Fruit fly (Drosophila melanogaster) whole organism, wandering third instar larva: ENCODE results near the gene CG11837.

Experiments used
- Abd-B ChIP-seq: fragments of >200 bp; optimal IDR thresholded peaks from 2 replicates; lab custom pipeline; 2017; ENCODE audit warnings: missing biosample characterization, missing genetic modification characterization
- CG32264 ChIP-seq: fragments of 200-800 bp; sonication (Bioruptor generic); optimal IDR thresholded peaks from 2 replicates; lab custom pipeline; 2016; ENCODE audit warnings: missing biosample characterization, missing genetic modification characterization
- CrebA ChIP-seq: fragments of 200-800 bp; sonication (Bioruptor generic); optimal IDR thresholded peaks from 2 replicates; lab custom pipeline; 2016; ENCODE audit warnings: missing biosample characterization, mild to moderate bottlenecking, missing genetic modification characterization, borderline replicate concordance
- Dfd ChIP-seq: fragments of >200 bp; optimal IDR thresholded peaks from 2 replicates; lab custom pipeline; 2017; ENCODE audit warnings: missing biosample characterization, missing genetic modification characterization
- Dif ChIP-seq: fragments of 200-275, 200-300 bp; sonication (Bioruptor generic); optimal IDR thresholded peaks from 2 replicates; lab custom pipeline; 2018; ENCODE audit warnings: missing biosample characterization, missing genetic modification characterization; ENCODE audit not compliant: partially characterized antibody
- GATAd ChIP-seq: sonication (Bioruptor generic); optimal IDR thresholded peaks from 2 replicates; lab custom pipeline; 2016; ENCODE audit warnings: missing biosample characterization, missing genetic modification characterization
- HLH106 ChIP-seq: fragments of 200-800 bp; optimal IDR thresholded peaks from 3 replicates; lab custom pipeline; 2019; ENCODE audit warnings: missing biosample characterization, mild to moderate bottlenecking, missing genetic modification characterization, moderate library complexity
- Hnf4 ChIP-seq: fragments of 200-800 bp; sonication (Bioruptor generic); optimal IDR thresholded peaks from 2 replicates; lab custom pipeline; 2016; ENCODE audit warnings: missing biosample characterization, mild to moderate bottlenecking, missing genetic modification characterization
- Hr83 ChIP-seq: fragments of 200-300 bp; sonication (Bioruptor generic); optimal IDR thresholded peaks from 2 replicates; lab custom pipeline; 2016; ENCODE audit warnings: missing biosample characterization, mild to moderate bottlenecking, missing genetic modification characterization, moderate library complexity; ENCODE audit not compliant: poor library complexity, severe bottlenecking
- Mio ChIP-seq: sonication (Bioruptor generic); optimal IDR thresholded peaks from 2 replicates; lab custom pipeline; 2016; ENCODE audit warnings: missing biosample characterization, missing genetic modification characterization
- Myc ChIP-seq: fragments of >200 bp; optimal IDR thresholded peaks from 2 replicates; lab custom pipeline; 2017
- N ChIP-seq: fragments of >200 bp; optimal IDR thresholded peaks from 2 replicates; lab custom pipeline; 2018; ENCODE audit warnings: missing biosample characterization, missing external identifiers, missing genetic modification characterization
- OdsH ChIP-seq: fragments of 200-800 bp; sonication (Bioruptor generic); optimal IDR thresholded peaks from 2 replicates; lab custom pipeline; 2016; ENCODE audit warnings: missing biosample characterization, mild to moderate bottlenecking, missing genetic modification characterization
- Rel ChIP-seq, 2 experiments: fragments of 200-800 bp; sonication (Bioruptor generic) in 1 of 2; optimal IDR thresholded peaks; 2 replicates in 1 of 2; 3 replicates in 1 of 2; lab custom pipeline; 2016 to 2019; ENCODE audit warnings: mild to moderate bottlenecking in 2 of 2, missing biosample characterization in 2 of 2, missing genetic modification characterization in 2 of 2, moderate library complexity in 1 of 2
- Sp1 ChIP-seq: fragments of 200-800 bp; sonication (Bioruptor generic); optimal IDR thresholded peaks from 3 replicates; lab custom pipeline; 2019; ENCODE audit warnings: missing biosample characterization, mild to moderate bottlenecking, missing genetic modification characterization, moderate library complexity
- Vsx2 ChIP-seq: fragments of 200-300, 225-300 bp; sonication (Bioruptor generic); optimal IDR thresholded peaks from 2 replicates; lab custom pipeline; 2018; ENCODE audit warnings: missing biosample characterization, missing genetic modification characterization; ENCODE audit not compliant: partially characterized antibody
- br ChIP-seq: fragments of 200-800 bp; sonication (Bioruptor generic); optimal IDR thresholded peaks from 2 replicates; lab custom pipeline; 2016; ENCODE audit warnings: missing biosample characterization, missing genetic modification characterization
- brk ChIP-seq: fragments of 200-800 bp; sonication (Bioruptor generic); optimal IDR thresholded peaks from 2 replicates; lab custom pipeline; 2016; ENCODE audit warnings: missing biosample characterization, mild to moderate bottlenecking, missing genetic modification characterization
- dl ChIP-seq, 2 experiments: fragments of 175-275, 200-275 bp in 1 of 2; fragments of 200-275 bp in 1 of 2; sonication (Bioruptor generic); optimal IDR thresholded peaks; lab custom pipeline; 2018; ENCODE audit warnings: mild to moderate bottlenecking in 2 of 2, missing biosample characterization in 2 of 2, missing genetic modification characterization in 2 of 2, moderate library complexity in 2 of 2; ENCODE audit not compliant: partially characterized antibody in 2 of 2, insufficient read depth in 1 of 2
- dmrt93B ChIP-seq: fragments of 200-800 bp; sonication (Bioruptor generic); optimal IDR thresholded peaks from 2 replicates; lab custom pipeline; 2018; ENCODE audit warnings: missing biosample characterization, mild to moderate bottlenecking, missing genetic modification characterization
- dsf ChIP-seq: sonication (Bioruptor generic); optimal IDR thresholded peaks from 2 replicates; lab custom pipeline; 2016; ENCODE audit warnings: missing biosample characterization, missing genetic modification characterization, borderline replicate concordance
- ey ChIP-seq: fragments of 200-800 bp; sonication (Bioruptor generic); optimal IDR thresholded peaks from 2 replicates; lab custom pipeline; 2016; ENCODE audit warnings: missing biosample characterization, missing genetic modification characterization
- foxo ChIP-seq, 2 experiments: fragments of 200-800 bp; sonication (Bioruptor generic); optimal IDR thresholded peaks; 2 replicates in 1 of 2; 3 replicates in 1 of 2; lab custom pipeline; 2016 to 2017; ENCODE audit warnings: missing biosample characterization in 2 of 2, missing genetic modification characterization in 2 of 2
- fru ChIP-seq: fragments of 200-800 bp; sonication (Bioruptor generic); optimal IDR thresholded peaks from 3 replicates; lab custom pipeline; 2016; ENCODE audit warnings: missing biosample characterization, mild to moderate bottlenecking, missing genetic modification characterization
- h ChIP-seq: fragments of 200-800 bp; sonication (Bioruptor generic); optimal IDR thresholded peaks from 3 replicates; lab custom pipeline; 2016; ENCODE audit warnings: missing biosample characterization, mild to moderate bottlenecking, missing genetic modification characterization
- jim ChIP-seq: fragments of 175-275, 200-325 bp; sonication (Bioruptor generic); optimal IDR thresholded peaks from 2 replicates; lab custom pipeline; 2016; ENCODE audit warnings: missing biosample characterization, mild to moderate bottlenecking, missing genetic modification characterization
- lola ChIP-seq: fragments of >200 bp; optimal IDR thresholded peaks from 2 replicates; lab custom pipeline; 2017; ENCODE audit warnings: missing biosample characterization, missing genetic modification characterization
- pan ChIP-seq: fragments of >200 bp; optimal IDR thresholded peaks from 2 replicates; lab custom pipeline; 2017
- psq ChIP-seq: fragments of 200-800 bp; sonication (Bioruptor generic); optimal IDR thresholded peaks from 3 replicates; lab custom pipeline; 2017; ENCODE audit warnings: missing biosample characterization, mild to moderate bottlenecking, missing genetic modification characterization, moderate library complexity
- rgr ChIP-seq: fragments of 200-800 bp; sonication (Bioruptor generic); optimal IDR thresholded peaks from 3 replicates; lab custom pipeline; 2016; ENCODE audit warnings: missing biosample characterization, mild to moderate bottlenecking, missing genetic modification characterization
- sv ChIP-seq: fragments of 200-800 bp; sonication (Bioruptor generic); optimal IDR thresholded peaks from 3 replicates; lab custom pipeline; 2016; ENCODE audit warnings: missing biosample characterization, missing genetic modification characterization
- tai ChIP-seq: sonication (Bioruptor generic); optimal IDR thresholded peaks from 2 replicates; lab custom pipeline; 2016; ENCODE audit warnings: missing biosample characterization, missing genetic modification characterization
- woc ChIP-seq: sonication (Bioruptor generic); optimal IDR thresholded peaks from 2 replicates; lab custom pipeline; 2016; ENCODE audit warnings: missing biosample characterization, mild to moderate bottlenecking, missing genetic modification characterization

CG11837 gene

dm6 chr3R:29039704-29040430 is 9.4 kb upstream of the CG11837 start (continued):
- TF ChIP-seq foxo (GFP tag; optimal IDR thresholded peaks at IDR 0.05; lab: Kevin White, UChicago) (peak in 1 of 2 experiments; percentile 61), jim (GFP tag; lab: Kevin White, UChicago) (no peak), CG32264 (GFP tag; lab: Kevin White, UChicago) (no peak), GATAd (GFP tag; lab: Kevin White, UChicago) (no peak), rgr (GFP tag; lab: Kevin White, UChicago) (peak; percentile 69), tai (GFP tag; lab: Kevin White, UChicago) (no peak), psq (GFP tag; lab: Kevin White, UChicago) (no peak), Abd-B (no peak), lola (GFP tag; lab: Kevin White, UChicago) (no peak), dsf (GFP tag; lab: Kevin White, UChicago) (no peak)

- no peak for TF ChIP-seq HLH106
- TF ChIP-seq pan (lab: Kevin White, UChicago), result no peak
- no peak for TF ChIP-seq Myc (lab: Kevin White, UChicago)
- TF ChIP-seq Dfd (GFP tag; lab: Kevin White, UChicago), result no peak
- peak; percentile 34 for TF ChIP-seq psq (GFP tag; lab: Kevin White, UChicago)
- TF ChIP-seq tai (GFP tag; lab: Kevin White, UChicago), result no peak
- no peak for TF ChIP-seq Mio (GFP tag; lab: Kevin White, UChicago)
- TF ChIP-seq dmrt93B (GFP tag; lab: Kevin White, UChicago), result no peak
- no peak for TF ChIP-seq brk (GFP tag; lab: Kevin White, UChicago)
- TF ChIP-seq CG32264 (GFP tag; lab: Kevin White, UChicago), result no peak
- TF ChIP-seq Hnf4, result no peak
- TF ChIP-seq OdsH (GFP tag; lab: Kevin White, UChicago), result peak; percentile 13
- TF ChIP-seq jim (GFP tag; lab: Kevin White, UChicago), result no peak
- no peak for TF ChIP-seq fru (GFP tag; lab: Kevin White, UChicago)
- peak; percentile 41 for TF ChIP-seq sv
- TF ChIP-seq GATAd (GFP tag; lab: Kevin White, UChicago), result no peak
- TF ChIP-seq Rel (GFP tag; optimal IDR thresholded peaks at IDR 0.05; lab: Kevin White, UChicago), result no peak
- TF ChIP-seq Rel (tag; optimal IDR thresholded peaks at IDR 0.05; lab: Kevin White, UChicago), result no peak
Observed at dm6 chr3R:29040526-29041195, 8.6 kb upstream of the CG11837 start.

dm6 chr3R:29050756-29051155 is 1.5 kb downstream of the CG11837 start, which contains the start of gene CG11841:
Gene CG11841, plus strand, starts transcription at chr3R:29051056.
- TF ChIP-seq Dif (no peak), foxo (GFP tag; optimal IDR thresholded peaks at IDR 0.05; lab: Kevin White, UChicago) (no peak), psq (GFP tag; lab: Kevin White, UChicago) (no peak), N (no peak)

dm6 chr3R:29052380-29052779 is 3.1 kb downstream of the CG11837 start, which contains the start of gene CG11842:
Gene CG11842, plus strand, starts transcription at chr3R:29052680.
- TF ChIP-seq Myc (lab: Kevin White, UChicago) (no peak), OdsH (GFP tag; lab: Kevin White, UChicago) (no peak), ey (GFP tag; lab: Kevin White, UChicago) (no peak)

dm6 chr3R:29054047-29054446 is 4.8 kb downstream of the CG11837 start, which contains the start of gene CG11843:
Gene CG11843, plus strand, starts transcription at chr3R:29054347.
- TF ChIP-seq GATAd (GFP tag; lab: Kevin White, UChicago) (no peak), pan (lab: Kevin White, UChicago) (no peak), ey (GFP tag; lab: Kevin White, UChicago) (no peak), OdsH (GFP tag; lab: Kevin White, UChicago) (no peak), woc (GFP tag; lab: Kevin White, UChicago) (no peak), h (no peak), Dif (no peak)

- TF ChIP-seq Sp1 (GFP tag; lab: Kevin White, UChicago) (peak; percentile 63), CG32264 (GFP tag; lab: Kevin White, UChicago) (no peak), ey (GFP tag; lab: Kevin White, UChicago) (no peak), br (no peak), Myc (lab: Kevin White, UChicago) (no peak), Vsx2 (GFP tag; lab: Kevin White, UChicago) (peak; percentile 72), Dif (no peak), GATAd (GFP tag; lab: Kevin White, UChicago) (no peak), Hnf4 (no peak), dl (GFP tag; optimal IDR thresholded peaks at IDR 0.05; lab: Kevin White, UChicago; ENCODE audit: insufficient read depth in 1 of 2, partially characterized antibody in 2 of 2) (no peak), N (no peak), HLH106 (peak; percentile 18), dsf (GFP tag; lab: Kevin White, UChicago) (no peak), lola (GFP tag; lab: Kevin White, UChicago) (no peak), Hr83 (GFP tag; lab: Kevin White, UChicago) (no peak), tai (GFP tag; lab: Kevin White, UChicago) (no peak), CrebA (no peak)
Observed at dm6 chr3R:29055710-29056109, 6.4 kb downstream of the CG11837 start, which contains the start of gene Sirt7. Gene Sirt7, plus strand, starts transcription at chr3R:29055927.
